Fruit fly (Drosophila melanogaster) whole organism, embryonic: ENCODE results near the gene Ids.

Experiments
- Abd-B ChIP-seq: fragments of 200-800 bp; sonication (Bioruptor generic); optimal IDR thresholded peaks from 2 replicates; lab custom pipeline; 2018; ENCODE audit warnings: missing biosample characterization, mild to moderate bottlenecking, missing genetic modification characterization, moderate library complexity
- B-H1 ChIP-seq: fragments of 200-800 bp; sonication (Bioruptor generic); IDR thresholded peaks from 3 replicates; pipeline ENCODE4 v1.3.6; 2022; ENCODE audit warnings: missing biosample characterization, missing genetic modification characterization
- Bdp1 ChIP-seq: fragments of 200-800 bp; sonication (Bioruptor generic); optimal IDR thresholded peaks from 3 replicates; lab custom pipeline; 2016; ENCODE audit warnings: missing biosample characterization, missing genetic modification characterization
- Bgb ChIP-seq: fragments of 200-800 bp; sonication (Bioruptor generic); IDR thresholded peaks from 2 replicates; pipeline ENCODE4 v1.3.6; 2022; ENCODE audit warnings: missing biosample characterization, missing genetic modification characterization; ENCODE audit not compliant: partially characterized antibody
- CG10366 ChIP-seq: fragments of 200-800 bp; sonication (Bioruptor generic); IDR thresholded peaks from 2 replicates; pipeline ENCODE4 v1.3.6; 2022; ENCODE audit warnings: missing biosample characterization, missing genetic modification characterization
- CG10654 ChIP-seq: fragments of 200-800 bp; sonication (Bioruptor generic); optimal IDR thresholded peaks from 2 replicates; lab custom pipeline; 2016; ENCODE audit warnings: missing biosample characterization, missing genetic modification characterization
- CG10959 ChIP-seq: fragments of 200-800 bp; sonication (Bioruptor generic); IDR thresholded peaks from 2 replicates; pipeline ENCODE4 v1.3.6; 2022; ENCODE audit warnings: missing biosample characterization, missing genetic modification characterization
- CG11504 ChIP-seq: fragments of 200-800 bp; sonication (Bioruptor generic); optimal IDR thresholded peaks from 3 replicates; lab custom pipeline; 2019; ENCODE audit warnings: missing biosample characterization, mild to moderate bottlenecking, missing genetic modification characterization, moderate library complexity
- CG13894 ChIP-seq: fragments of 200-800 bp; sonication (Bioruptor generic); optimal IDR thresholded peaks from 3 replicates; lab custom pipeline; 2018; ENCODE audit warnings: missing biosample characterization, mild to moderate bottlenecking, missing genetic modification characterization, moderate library complexity
- CG1529 ChIP-seq: fragments of 200-800 bp; sonication (Bioruptor generic); optimal IDR thresholded peaks from 3 replicates; lab custom pipeline; 2018; ENCODE audit warnings: missing biosample characterization, missing genetic modification characterization
- CG1647 ChIP-seq: fragments of 200-800 bp; sonication (Bioruptor generic); optimal IDR thresholded peaks from 3 replicates; lab custom pipeline; 2016; ENCODE audit warnings: missing biosample characterization, missing genetic modification characterization
- CG16813 ChIP-seq: fragments of 200-800 bp; sonication (Bioruptor generic); IDR thresholded peaks from 3 replicates; pipeline ENCODE4 v1.3.6; 2022; ENCODE audit warnings: missing biosample characterization, missing genetic modification characterization; ENCODE audit not compliant: partially characterized antibody
- CG17612 ChIP-seq: fragments of 200-800 bp; sonication (Bioruptor generic); IDR thresholded peaks from 2 replicates; pipeline ENCODE4 v1.3.6; 2022; ENCODE audit warnings: missing biosample characterization, missing genetic modification characterization
- CG18599 ChIP-seq: fragments of 200-800 bp; sonication (Bioruptor generic); optimal IDR thresholded peaks from 3 replicates; lab custom pipeline; 2017; ENCODE audit warnings: missing biosample characterization, missing genetic modification characterization, mild to moderate bottlenecking, moderate library complexity, missing genetic modification reagents
- CG2199 ChIP-seq: fragments of 200-800 bp; sonication (Bioruptor generic); IDR thresholded peaks from 3 replicates; pipeline ENCODE4 v1.3.6; 2022; ENCODE audit warnings: missing biosample characterization, missing genetic modification characterization
- CG2875 ChIP-seq: fragments of 200-800 bp; sonication (Bioruptor generic); optimal IDR thresholded peaks from 2 replicates; lab custom pipeline; 2017; ENCODE audit warnings: missing biosample characterization, mild to moderate bottlenecking, missing genetic modification characterization, missing genetic modification reagents
- CG31224 ChIP-seq: fragments of 200-800 bp; sonication (Bioruptor generic); IDR thresholded peaks from 2 replicates; pipeline ENCODE4 v1.3.6; 2022; ENCODE audit warnings: missing biosample characterization, missing genetic modification characterization
- CG33557 ChIP-seq: fragments of 200-800 bp; sonication (Bioruptor generic); optimal IDR thresholded peaks from 2 replicates; lab custom pipeline; 2019; ENCODE audit warnings: missing biosample characterization, mild to moderate bottlenecking, missing genetic modification characterization, moderate library complexity
- CG3838 ChIP-seq: fragments of 200-800 bp; sonication (Bioruptor generic); optimal IDR thresholded peaks from 3 replicates; lab custom pipeline; 2016; ENCODE audit warnings: missing biosample characterization, missing genetic modification characterization
- CG42726 ChIP-seq: fragments of 200-800 bp; sonication (Bioruptor generic); IDR thresholded peaks from 2 replicates; pipeline ENCODE4 v1.3.6; 2022; ENCODE audit warnings: missing biosample characterization, missing genetic modification characterization; ENCODE audit not compliant: partially characterized antibody
- CG4360 ChIP-seq: fragments of 200-800 bp; sonication (Bioruptor generic); IDR thresholded peaks from 2 replicates; pipeline ENCODE4 v1.3.6; 2022; ENCODE audit warnings: missing biosample characterization, missing genetic modification characterization
- CG7839 ChIP-seq: fragments of 200-800 bp; sonication (Bioruptor generic); optimal IDR thresholded peaks from 3 replicates; lab custom pipeline; 2018; ENCODE audit warnings: missing biosample characterization, mild to moderate bottlenecking, missing genetic modification characterization, moderate library complexity
- E2f1 ChIP-seq: fragments of 200-800 bp; sonication (Bioruptor generic); IDR thresholded peaks from 2 replicates; pipeline ENCODE4 v1.3.6; 2022; ENCODE audit warnings: missing biosample characterization, missing genetic modification characterization
- GATAe ChIP-seq: fragments of 200-800 bp; sonication (Bioruptor generic); conservative IDR thresholded peaks from 2 replicates; pipeline ENCODE4 v1.3.6; 2022; ENCODE audit warnings: missing biosample characterization, missing genetic modification characterization
- Hand ChIP-seq: fragments of 200-800 bp; sonication (Bioruptor generic); optimal IDR thresholded peaks from 2 replicates; lab custom pipeline; 2017; ENCODE audit warnings: mild to moderate bottlenecking, missing biosample characterization, missing genetic modification reagents, missing genetic modification characterization
- MTF-1 ChIP-seq: fragments of 200-800 bp; sonication (Bioruptor generic); optimal IDR thresholded peaks from 2 replicates; lab custom pipeline; 2018; ENCODE audit warnings: missing biosample characterization, mild to moderate bottlenecking, missing genetic modification characterization, borderline replicate concordance
- Med ChIP-seq: fragments of 200-800 bp; sonication (Bioruptor generic); peaks from one replicate; lab custom pipeline; 2016; ENCODE audit warnings: missing biosample characterization, missing genetic modification characterization, mild to moderate bottlenecking, inconsistent platforms, moderate library complexity
- Mrtf ChIP-seq: fragments of 200-800 bp; sonication (Bioruptor generic); IDR thresholded peaks from 3 replicates; pipeline ENCODE4 v1.3.6; 2022; ENCODE audit warnings: missing biosample characterization, missing genetic modification characterization
- NK7.1 ChIP-seq: fragments of 200-800 bp; sonication (Bioruptor generic); optimal IDR thresholded peaks from 3 replicates; lab custom pipeline; 2016; ENCODE audit warnings: missing biosample characterization, missing genetic modification characterization
- bab2 ChIP-seq: fragments of 200-800 bp; sonication (Bioruptor generic); optimal IDR thresholded peaks from 2 replicates; lab custom pipeline; 2016; ENCODE audit warnings: missing biosample characterization, missing genetic modification characterization
- bbx ChIP-seq: fragments of 200-800 bp; sonication (Bioruptor generic); IDR thresholded peaks from 2 replicates; pipeline ENCODE4 v1.3.6; 2022; ENCODE audit warnings: missing biosample characterization, missing genetic modification characterization; ENCODE audit not compliant: partially characterized antibody
- bigmax ChIP-seq: fragments of 200-800 bp; sonication (Bioruptor generic); optimal IDR thresholded peaks from 2 replicates; lab custom pipeline; 2018; ENCODE audit warnings: missing biosample characterization, mild to moderate bottlenecking, missing genetic modification characterization
- btn ChIP-seq: fragments of 200-800 bp; sonication (Bioruptor generic); optimal IDR thresholded peaks from 2 replicates; lab custom pipeline; 2016; ENCODE audit warnings: missing biosample characterization, missing genetic modification characterization
- cato ChIP-seq: fragments of 200-800 bp; sonication (Bioruptor generic); optimal IDR thresholded peaks from 2 replicates; lab custom pipeline; 2016; ENCODE audit warnings: missing biosample characterization, missing genetic modification characterization, borderline replicate concordance
- corto ChIP-seq: fragments of 200-800 bp; sonication (Bioruptor generic); optimal IDR thresholded peaks from 2 replicates; lab custom pipeline; 2016; ENCODE audit warnings: missing biosample characterization, mild to moderate bottlenecking, missing genetic modification characterization, moderate library complexity
- croc ChIP-seq: fragments of 200-800 bp; sonication (Bioruptor generic); conservative IDR thresholded peaks from 3 replicates; pipeline ENCODE4 v1.3.6; 2022; ENCODE audit warnings: missing biosample characterization, missing genetic modification characterization
- crol ChIP-seq: fragments of 200-800 bp; sonication (Bioruptor generic); IDR thresholded peaks from 2 replicates; pipeline ENCODE4 v1.3.6; 2022; ENCODE audit warnings: missing biosample characterization, missing genetic modification characterization
- disco-r ChIP-seq: fragments of 200-800 bp; sonication (Bioruptor generic); optimal IDR thresholded peaks from 2 replicates; lab custom pipeline; 2016; ENCODE audit warnings: missing biosample characterization, missing genetic modification characterization
- fd96Cb ChIP-seq: fragments of 200-800 bp; sonication (Bioruptor generic); optimal IDR thresholded peaks from 2 replicates; lab custom pipeline; 2018; ENCODE audit warnings: missing biosample characterization, mild to moderate bottlenecking, missing genetic modification characterization, moderate library complexity
- inv ChIP-seq: fragments of 200-800 bp; sonication (Bioruptor generic); IDR thresholded peaks from 2 replicates; pipeline ENCODE4 v1.3.6; 2022; ENCODE audit warnings: missing biosample characterization, missing genetic modification characterization; ENCODE audit not compliant: partially characterized antibody
- lab ChIP-seq: fragments of 200-800 bp; sonication (Bioruptor generic); optimal IDR thresholded peaks from 3 replicates; lab custom pipeline; 2017; ENCODE audit warnings: missing biosample characterization, missing genetic modification characterization, mild to moderate bottlenecking, moderate library complexity, missing genetic modification reagents
- pho ChIP-seq: fragments of 200-800 bp; sonication (Bioruptor generic); optimal IDR thresholded peaks from 2 replicates; lab custom pipeline; 2016; ENCODE audit warnings: missing biosample characterization, missing genetic modification characterization
- row ChIP-seq: fragments of 200-800 bp; sonication (Bioruptor generic); IDR thresholded peaks from 3 replicates; pipeline ENCODE4 v1.3.6; 2022; ENCODE audit warnings: missing biosample characterization, missing genetic modification characterization
- sim ChIP-seq: fragments of 200-800 bp; sonication (Bioruptor generic); IDR thresholded peaks from 2 replicates; pipeline ENCODE4 v1.3.6; 2022; ENCODE audit warnings: missing biosample characterization, missing genetic modification characterization
- sima ChIP-seq: fragments of 200-800 bp; sonication (Bioruptor generic); optimal IDR thresholded peaks from 2 replicates; lab custom pipeline; 2016; ENCODE audit warnings: missing biosample characterization, missing genetic modification characterization
- so ChIP-seq: fragments of 200-800 bp; sonication (Bioruptor generic); IDR thresholded peaks from 3 replicates; pipeline ENCODE4 v1.3.6; 2022; ENCODE audit warnings: missing biosample characterization, missing genetic modification characterization
- sob ChIP-seq: fragments of 200-800 bp; sonication (Bioruptor generic); IDR thresholded peaks from 2 replicates; pipeline ENCODE4 v1.3.6; 2022; ENCODE audit warnings: missing biosample characterization, missing genetic modification characterization
- usp ChIP-seq: fragments of >200 bp; optimal IDR thresholded peaks from 2 replicates; lab custom pipeline; 2017; ENCODE audit warnings: missing biosample characterization, missing genetic modification characterization

The Ids gene

DNA sequence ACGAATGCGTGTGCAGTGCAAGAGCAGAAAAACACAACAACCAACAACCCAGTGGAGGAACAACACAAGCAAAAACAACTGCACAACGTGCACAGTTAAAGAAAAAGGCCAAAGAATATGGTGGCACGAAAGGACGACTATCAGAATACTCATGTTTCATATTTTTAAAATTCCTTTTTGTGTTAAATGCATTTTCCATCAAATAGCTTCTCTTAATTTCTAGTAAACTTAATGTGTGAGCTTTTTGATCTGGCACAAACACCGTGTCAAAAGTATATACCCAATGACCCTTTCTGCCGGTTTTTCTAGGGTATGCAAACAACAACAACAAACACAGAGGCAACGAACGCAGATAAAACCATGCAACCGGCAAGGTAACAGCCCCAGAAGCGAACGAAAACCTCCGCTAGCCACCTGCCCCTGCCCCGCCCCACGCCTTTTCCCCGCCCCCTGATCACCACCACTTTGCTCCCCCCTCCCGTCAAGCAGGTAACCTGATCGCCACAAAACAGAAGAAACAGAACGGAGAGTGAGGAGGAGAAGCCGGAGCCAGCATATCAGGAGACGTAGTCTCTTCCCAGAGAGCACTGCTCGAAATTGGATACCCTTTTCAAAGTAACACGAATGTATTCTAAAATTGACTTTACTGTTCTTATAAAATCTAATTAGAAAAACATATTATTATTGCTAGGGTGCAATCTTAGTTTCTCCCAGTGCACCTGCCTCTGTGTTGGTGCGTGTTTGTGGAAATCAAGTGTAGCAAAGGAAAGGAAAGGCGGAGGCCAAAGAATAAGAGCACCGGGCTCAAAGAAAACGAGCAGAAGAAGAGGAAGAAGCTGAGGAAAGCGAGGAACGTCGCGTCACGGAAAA is 17.0 kb downstream of the Ids start (continued):
- peak; percentile 98 for TF ChIP-seq Med (GFP tag; lab: Kevin White, UChicago)
- peak; percentile 93 for TF ChIP-seq fd96Cb (tag; lab: Kevin White, UChicago)
- TF ChIP-seq CG2199 (GFP tag; lab: Robert Waterston, UW): peak; percentile 64
- peak; percentile 95 for TF ChIP-seq CG1529
- peak; percentile 93 for TF ChIP-seq btn (GFP tag; lab: Kevin White, UChicago)
- peak; percentile 99 for TF ChIP-seq crol (GFP tag; lab: Robert Waterston, UW)
- TF ChIP-seq row (GFP tag; lab: Robert Waterston, UW): peak; percentile 84
- peak; percentile 92 for TF ChIP-seq croc (GFP tag; lab: Robert Waterston, UW)
- no peak for TF ChIP-seq GATAe (GFP tag; lab: Robert Waterston, UW)
- TF ChIP-seq CG13894 (tag; lab: Kevin White, UChicago): no peak
- peak; percentile 86 for TF ChIP-seq B-H1 (GFP tag; lab: Robert Waterston, UW)
- peak; percentile 35 for TF ChIP-seq CG18599
- no peak for TF ChIP-seq inv (GFP tag; lab: Robert Waterston, UW)
- peak; percentile 59 for TF ChIP-seq CG10654 (GFP tag; lab: Kevin White, UChicago)
- no peak for TF ChIP-seq CG16813 (GFP tag; lab: Robert Waterston, UW)
- peak; percentile 64 for TF ChIP-seq Bdp1
- TF ChIP-seq E2f1: peak; percentile 89
- TF ChIP-seq Hand (GFP tag; lab: Kevin White, UChicago): peak; percentile 12
- peak; percentile 80 for TF ChIP-seq CG1647
- peak; percentile 92 for TF ChIP-seq Abd-B
- peak; percentile 84 for TF ChIP-seq CG33557 (GFP tag; lab: Kevin White, UChicago)
- peak; percentile 51; the same call in 2 of the 3 replicates for TF ChIP-seq so (GFP tag; lab: Robert Waterston, UW)
- peak; percentile 51; the same call in 1 of the 2 replicates for TF ChIP-seq CG31224 (GFP tag; lab: Robert Waterston, UW)
- no peak for TF ChIP-seq CG42726 (GFP tag; lab: Robert Waterston, UW)
- peak; percentile 90 for TF ChIP-seq CG7839
- TF ChIP-seq Mrtf (GFP tag; lab: Robert Waterston, UW): peak; percentile 85
- TF ChIP-seq CG4360: peak; percentile 95
- peak; percentile 40 for TF ChIP-seq lab (GFP tag; lab: Kevin White, UChicago)
- no peak for TF ChIP-seq CG3838
- peak; percentile 86 for TF ChIP-seq CG11504 (tag; lab: Kevin White, UChicago)
- no peak; the same call in 1 of the 2 replicates for TF ChIP-seq bbx
- no peak for TF ChIP-seq Bgb (GFP tag; lab: Robert Waterston, UW)
- TF ChIP-seq usp (GFP tag; lab: Kevin White, UChicago): no peak
- peak; percentile 34 for TF ChIP-seq sob (GFP tag; lab: Robert Waterston, UW)
- peak; percentile 83 for TF ChIP-seq CG10366 (GFP tag; lab: Robert Waterston, UW)
- peak; percentile 81 for TF ChIP-seq bab2
- peak; percentile 85 for TF ChIP-seq corto (GFP tag; lab: Kevin White, UChicago)
- peak; percentile 73 for TF ChIP-seq MTF-1 (GFP tag; lab: Kevin White, UChicago)
- peak; percentile 91 for TF ChIP-seq sim
- TF ChIP-seq CG10959 (GFP tag; lab: Robert Waterston, UW): peak; percentile 96
- TF ChIP-seq pho (GFP tag; lab: Kevin White, UChicago): peak; percentile 7
- TF ChIP-seq CG17612 (GFP tag; lab: Robert Waterston, UW): peak; percentile 44; the same call in 1 of the 2 replicates
- TF ChIP-seq bigmax (GFP tag; lab: Kevin White, UChicago): no peak
- peak; percentile 94 for TF ChIP-seq CG2875 (GFP tag; lab: Kevin White, UChicago)
- TF ChIP-seq sima (GFP tag; lab: Kevin White, UChicago): peak; percentile 59
- TF ChIP-seq disco-r (GFP tag; lab: Kevin White, UChicago): peak; percentile 71
- TF ChIP-seq NK7.1: peak; percentile 59
- peak; percentile 86 for TF ChIP-seq cato (GFP tag; lab: Kevin White, UChicago)
